Fruit fly (Drosophila melanogaster) whole organism, wandering third instar larva: ENCODE results near the gene kay.

ENCODE experiments used
- Abd-B ChIP-seq: fragments of >200 bp; optimal IDR thresholded peaks from 2 replicates; lab custom pipeline; 2017; ENCODE audit warnings: missing biosample characterization, missing genetic modification characterization
- Dfd ChIP-seq: fragments of >200 bp; optimal IDR thresholded peaks from 2 replicates; lab custom pipeline; 2017; ENCODE audit warnings: missing biosample characterization, missing genetic modification characterization
- Dif ChIP-seq: fragments of 200-275, 200-300 bp; sonication (Bioruptor generic); optimal IDR thresholded peaks from 2 replicates; lab custom pipeline; 2018; ENCODE audit warnings: missing biosample characterization, missing genetic modification characterization; ENCODE audit not compliant: partially characterized antibody
- Hr78 ChIP-seq: fragments of >200 bp; optimal IDR thresholded peaks from 2 replicates; lab custom pipeline; 2017; ENCODE audit warnings: missing biosample characterization, missing genetic modification characterization
- Hr83 ChIP-seq: fragments of 200-300 bp; sonication (Bioruptor generic); optimal IDR thresholded peaks from 2 replicates; lab custom pipeline; 2016; ENCODE audit warnings: missing biosample characterization, mild to moderate bottlenecking, missing genetic modification characterization, moderate library complexity; ENCODE audit not compliant: poor library complexity, severe bottlenecking
- Mio ChIP-seq: sonication (Bioruptor generic); optimal IDR thresholded peaks from 2 replicates; lab custom pipeline; 2016; ENCODE audit warnings: missing biosample characterization, missing genetic modification characterization
- Vsx2 ChIP-seq: fragments of 200-300, 225-300 bp; sonication (Bioruptor generic); optimal IDR thresholded peaks from 2 replicates; lab custom pipeline; 2018; ENCODE audit warnings: missing biosample characterization, missing genetic modification characterization; ENCODE audit not compliant: partially characterized antibody
- br ChIP-seq: fragments of 200-800 bp; sonication (Bioruptor generic); optimal IDR thresholded peaks from 2 replicates; lab custom pipeline; 2016; ENCODE audit warnings: missing biosample characterization, missing genetic modification characterization
- ey ChIP-seq: fragments of 200-800 bp; sonication (Bioruptor generic); optimal IDR thresholded peaks from 2 replicates; lab custom pipeline; 2016; ENCODE audit warnings: missing biosample characterization, missing genetic modification characterization
- fru ChIP-seq: fragments of 200-800 bp; sonication (Bioruptor generic); optimal IDR thresholded peaks from 3 replicates; lab custom pipeline; 2016; ENCODE audit warnings: missing biosample characterization, mild to moderate bottlenecking, missing genetic modification characterization
- pan ChIP-seq: fragments of >200 bp; optimal IDR thresholded peaks from 2 replicates; lab custom pipeline; 2017
- psq ChIP-seq: fragments of 200-800 bp; sonication (Bioruptor generic); optimal IDR thresholded peaks from 3 replicates; lab custom pipeline; 2017; ENCODE audit warnings: missing biosample characterization, mild to moderate bottlenecking, missing genetic modification characterization, moderate library complexity
- sage ChIP-seq: fragments of 200-800 bp; sonication (Bioruptor generic); optimal IDR thresholded peaks from 2 replicates; lab custom pipeline; 2016; ENCODE audit warnings: missing biosample characterization, mild to moderate bottlenecking, missing genetic modification characterization
- usp ChIP-seq: fragments of >200 bp; optimal IDR thresholded peaks from 2 replicates; lab custom pipeline; 2017; ENCODE audit warnings: missing biosample characterization, missing genetic modification characterization

DNA sequence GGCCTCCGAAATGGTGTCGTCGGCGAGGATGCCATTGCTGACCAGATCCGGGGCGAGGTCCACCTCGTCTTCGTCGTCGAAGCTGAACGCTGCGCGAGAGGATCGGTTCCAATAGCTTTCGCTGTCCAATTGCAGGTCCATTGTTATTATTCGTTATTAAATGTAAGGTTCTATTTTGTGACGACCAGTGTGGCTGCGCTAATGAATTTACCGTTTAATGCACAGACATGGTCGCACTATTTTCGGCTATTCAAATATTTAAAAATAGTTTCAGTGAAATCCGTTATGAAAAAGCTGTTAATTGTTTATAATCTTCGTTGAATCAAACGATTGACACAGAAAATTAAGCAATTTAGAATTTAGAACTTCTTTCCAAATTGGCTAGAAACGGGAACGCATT is 50.5 kb downstream of the kay start, which contains the start of gene Vps16B:
- no peak for TF ChIP-seq Hr78 (GFP tag; lab: Kevin White, UChicago)
- no peak for TF ChIP-seq pan (lab: Kevin White, UChicago)
- TF ChIP-seq usp: no peak
- no peak for TF ChIP-seq Abd-B (GFP tag; lab: Kevin White, UChicago)
- no peak for TF ChIP-seq fru (GFP tag; lab: Kevin White, UChicago)
- TF ChIP-seq ey (GFP tag; lab: Kevin White, UChicago): no peak
- no peak for TF ChIP-seq psq (GFP tag; lab: Kevin White, UChicago)
- no peak for TF ChIP-seq Dif (GFP tag; lab: Kevin White, UChicago)
- no peak for TF ChIP-seq sage (GFP tag; lab: Kevin White, UChicago)
- TF ChIP-seq Mio (GFP tag; lab: Kevin White, UChicago): no peak
- no peak for TF ChIP-seq Hr83
- TF ChIP-seq br (GFP tag; lab: Kevin White, UChicago): no peak
- TF ChIP-seq Dfd (GFP tag; lab: Kevin White, UChicago): no peak
- no peak for TF ChIP-seq Vsx2 (GFP tag; lab: Kevin White, UChicago)
